Worm (Caenorhabditis elegans): Measurements from ENCODE around the gene apc-2.

apc-2 gene

ce11 chrIII:8129195-8129594 is 48.8 kb downstream of the apc-2 start:
- TF ChIP-seq ama-1 (optimal IDR thresholded peaks at IDR 0.05) (no peak), flt-1 (GFP tag; IDR thresholded peaks at IDR 0.05) (no peak), ceh-13 (GFP tag; optimal IDR thresholded peaks at IDR 0.05) (no peak), hnd-1 (tag; optimal IDR thresholded peaks at IDR 0.05) (no peak)

DNA sequence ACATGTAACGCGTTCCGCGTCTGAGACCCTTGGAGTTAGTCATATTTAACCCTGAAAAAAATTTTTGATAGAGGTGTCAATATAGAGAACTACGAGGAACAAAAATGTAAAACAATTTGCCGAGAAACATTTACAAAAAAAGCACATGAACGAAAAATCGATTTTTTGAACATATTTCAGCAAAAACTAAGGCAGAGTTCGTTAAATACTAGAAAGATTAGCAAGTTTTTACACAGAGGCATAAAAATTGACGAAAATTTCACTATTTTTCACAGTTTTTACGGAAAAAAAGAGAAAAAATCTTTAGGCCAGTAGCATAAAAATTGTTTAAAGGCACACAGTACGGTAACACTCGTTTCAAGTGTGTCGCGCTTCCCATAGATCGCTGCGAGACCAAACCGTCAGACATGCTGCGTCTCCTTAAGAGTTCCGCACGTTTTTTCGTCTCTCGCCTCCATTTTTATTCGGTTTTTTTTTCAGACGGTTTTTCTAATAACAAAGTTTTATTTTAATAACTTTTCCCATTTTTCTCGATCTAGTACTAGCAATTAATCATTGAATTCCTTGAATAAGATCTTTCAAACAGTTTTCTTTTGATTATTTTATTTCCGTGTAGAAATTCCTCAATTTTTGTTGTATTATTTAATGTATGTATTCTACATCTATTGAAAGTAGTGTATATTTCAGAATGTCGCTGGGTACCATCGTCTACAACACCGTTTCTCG is 49.9 kb downstream of the apc-2 start, which contains the start of the genes rpl-21 and C14B9.10:
TSS of gene rpl-21 (minus strand) at position 51 of the 726 bp plus-strand sequence.
TSS of gene C14B9.10 (plus strand) at position 676 of the 726 bp plus-strand sequence.
- TF ChIP-seq sea-1 (GFP tag; conservative IDR thresholded peaks at IDR 0.05) (no peak), hmbx-1 (tag; optimal IDR thresholded peaks at IDR 0.05) (no peak), tbx-37 (GFP tag; conservative IDR thresholded peaks at IDR 0.05) (no peak), pes-1 (GFP tag; IDR thresholded peaks at IDR 0.05) (no peak), hmg-4 (GFP tag; optimal IDR thresholded peaks at IDR 0.05) (peak; percentile 2), ets-7 (tag; optimal IDR thresholded peaks at IDR 0.05) (no peak), scrt-1 (GFP tag; IDR thresholded peaks at IDR 0.05) (no peak), ama-1 (optimal IDR thresholded peaks at IDR 0.05) (no peak), aly-1 (tag; optimal IDR thresholded peaks at IDR 0.05) (no peak), F13C5.2 (tag; optimal IDR thresholded peaks at IDR 0.05) (peak; percentile 17), B0310.2 (tag; optimal IDR thresholded peaks at IDR 0.05) (no peak), tbx-11 (GFP tag; IDR thresholded peaks at IDR 0.05) (no peak), ceh-13 (GFP tag; optimal IDR thresholded peaks at IDR 0.05) (no peak), hnd-1 (tag; optimal IDR thresholded peaks at IDR 0.05) (no peak), tra-4 (tag; optimal IDR thresholded peaks at IDR 0.05) (no peak), ceh-36 (tag; optimal IDR thresholded peaks at IDR 0.05) (no peak), flt-1 (GFP tag; IDR thresholded peaks at IDR 0.05) (no peak; the same call in 1 of the 2 replicates)

DNA sequence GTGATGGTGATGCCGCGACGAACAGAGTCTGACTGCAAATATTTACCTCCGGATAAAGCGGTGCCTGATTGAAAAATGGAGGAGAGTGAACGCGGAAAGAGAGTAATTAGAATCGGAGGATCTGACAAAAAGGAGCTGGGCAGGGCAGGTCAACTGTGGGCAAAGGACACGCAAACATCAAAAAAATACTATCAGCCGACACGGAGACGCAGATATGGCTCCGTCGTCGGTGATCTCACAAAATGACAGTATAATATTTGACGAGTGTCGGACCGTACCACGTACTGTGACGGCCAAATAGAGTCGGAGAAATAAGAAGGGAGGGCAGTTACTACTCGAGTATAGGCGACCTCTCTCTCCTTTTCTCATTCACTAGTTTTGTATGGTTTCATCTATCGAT is 52.1 kb downstream of the apc-2 start:
- peak; percentile 51 for TF ChIP-seq hmg-4 (GFP tag; optimal IDR thresholded peaks at IDR 0.05)
- TF ChIP-seq tbx-37 (GFP tag; conservative IDR thresholded peaks at IDR 0.05): no peak
- no peak for TF ChIP-seq ets-7 (tag; optimal IDR thresholded peaks at IDR 0.05)
- TF ChIP-seq flt-1 (GFP tag; IDR thresholded peaks at IDR 0.05): no peak
